Worm (Caenorhabditis elegans): ENCODE data around the gene cpt-3.
A peak's percentile ranks its signal among the peaks of the same experiment; 100 is the strongest.

ce11 chrIII:2101895-2102345 is 19.3 kb downstream of the cpt-3 start, which contains the start of gene ppk-2:
- no peak for TF ChIP-seq him-1 (tag; optimal IDR thresholded peaks at IDR 0.05)
- peak; percentile 45 for TF ChIP-seq W03F9.2 (tag; optimal IDR thresholded peaks at IDR 0.05)
